Worm (Caenorhabditis elegans): ENCODE data around the gene prmt-5.

The prmt-5 gene

DNA sequence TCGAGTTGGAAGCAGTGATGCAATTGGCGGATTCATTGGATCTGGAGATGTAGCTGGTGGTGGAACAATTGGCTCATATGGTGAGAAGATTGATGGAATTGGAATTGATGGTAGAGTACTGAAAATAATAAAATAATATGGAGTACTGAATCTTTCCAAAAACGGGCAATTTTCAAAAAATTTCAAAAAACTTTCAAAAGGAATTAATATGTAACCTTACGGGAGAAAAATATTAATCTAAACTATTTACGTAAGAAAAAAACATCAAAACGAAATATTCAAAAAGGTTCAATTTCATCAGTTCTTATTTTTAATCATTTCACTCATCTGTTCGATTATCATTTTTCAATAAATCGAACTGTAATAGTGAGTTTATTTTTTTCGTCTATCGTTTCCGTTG is 39.5 kb downstream of the prmt-5 start, which contains the start of gene ZC395.4:
Gene ZC395.4, plus strand, starts transcription at position 301 of the 400 bp plus-strand sequence.
- TF ChIP-seq T22C8.4 (GFP tag; IDR thresholded peaks at IDR 0.05), result no peak
- no peak for TF ChIP-seq tab-1 (GFP tag; IDR thresholded peaks at IDR 0.05)
- TF ChIP-seq ref-1 (GFP tag; conservative IDR thresholded peaks at IDR 0.05), result no peak
- no peak for TF ChIP-seq klf-2 (GFP tag; conservative IDR thresholded peaks at IDR 0.05)
- no peak for TF ChIP-seq cog-1 (tag; optimal IDR thresholded peaks at IDR 0.05)
- no peak for TF ChIP-seq ztf-23 (GFP tag; IDR thresholded peaks at IDR 0.05)
- TF ChIP-seq flt-1 (GFP tag; IDR thresholded peaks at IDR 0.05), result no peak
- TF ChIP-seq med-1 (GFP tag; optimal IDR thresholded peaks at IDR 0.05; ENCODE audit: insufficient read depth), result no peak

DNA sequence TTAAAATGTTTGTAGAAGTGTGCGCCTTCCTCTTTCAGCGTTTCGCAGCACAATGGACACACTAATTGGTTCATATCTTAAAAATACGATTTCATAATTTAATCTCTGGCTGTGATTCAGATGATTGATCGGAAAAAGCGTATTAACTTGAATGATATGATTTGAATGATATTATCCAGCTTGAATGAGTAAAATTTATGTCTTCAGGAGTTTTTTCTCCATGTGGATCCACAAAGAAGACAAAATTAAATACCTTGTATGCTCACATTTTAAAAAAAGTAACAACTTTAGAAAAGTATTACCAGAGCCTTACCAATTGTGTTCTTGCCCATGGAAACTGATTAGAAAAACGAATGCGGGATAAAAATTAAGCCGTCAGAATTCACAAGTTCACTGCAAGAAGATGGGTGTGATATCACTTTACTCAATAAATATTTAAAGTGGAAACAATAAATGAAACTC is 43.1 kb downstream of the prmt-5 start, which contains the start of gene ztf-8:
Gene ztf-8, minus strand, starts transcription at position 76 of the 462 bp plus-strand sequence.
- no peak for TF ChIP-seq ztf-29 (GFP tag; IDR thresholded peaks at IDR 0.05)
- no peak for TF ChIP-seq med-1 (GFP tag; optimal IDR thresholded peaks at IDR 0.05; ENCODE audit: insufficient read depth)
- TF ChIP-seq klf-2 (GFP tag; conservative IDR thresholded peaks at IDR 0.05), result no peak
- no peak for TF ChIP-seq flt-1 (GFP tag; IDR thresholded peaks at IDR 0.05)
- TF ChIP-seq T22C8.4 (GFP tag; IDR thresholded peaks at IDR 0.05), result no peak
- TF ChIP-seq cog-1 (tag; optimal IDR thresholded peaks at IDR 0.05), result no peak
- TF ChIP-seq tab-1 (GFP tag; IDR thresholded peaks at IDR 0.05), result no peak

DNA sequence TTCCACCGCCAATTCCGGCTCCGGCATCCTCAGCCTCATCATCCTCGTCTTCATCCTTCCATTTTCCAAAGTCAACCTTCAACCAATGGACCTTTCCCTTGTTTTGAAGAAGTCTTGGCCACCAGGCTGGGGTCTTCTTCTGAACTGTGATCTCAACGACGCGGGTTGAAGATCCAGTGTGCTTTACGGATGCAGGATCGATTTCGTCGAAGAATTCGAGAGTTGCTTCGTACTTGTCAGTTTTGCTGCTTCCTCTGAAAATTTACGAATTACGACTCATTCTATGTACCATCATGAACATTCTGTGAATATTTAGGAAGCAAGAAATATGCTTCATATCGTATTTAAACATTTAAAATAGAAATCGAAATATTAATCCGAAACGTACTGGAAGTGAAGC is 43.9 kb downstream of the prmt-5 start:
- no peak for TF ChIP-seq T22C8.4 (GFP tag; IDR thresholded peaks at IDR 0.05)
- no peak for TF ChIP-seq klf-2 (GFP tag; conservative IDR thresholded peaks at IDR 0.05)
- TF ChIP-seq ref-1 (GFP tag; conservative IDR thresholded peaks at IDR 0.05), result no peak
- TF ChIP-seq flt-1 (GFP tag; IDR thresholded peaks at IDR 0.05), result no peak
- no peak for TF ChIP-seq ztf-29 (GFP tag; IDR thresholded peaks at IDR 0.05)
- no peak for TF ChIP-seq med-1 (GFP tag; optimal IDR thresholded peaks at IDR 0.05; ENCODE audit: insufficient read depth)
- TF ChIP-seq ztf-23 (GFP tag; IDR thresholded peaks at IDR 0.05), result no peak
- no peak for TF ChIP-seq tab-1 (GFP tag; IDR thresholded peaks at IDR 0.05)
- TF ChIP-seq cog-1 (tag; optimal IDR thresholded peaks at IDR 0.05), result no peak

DNA sequence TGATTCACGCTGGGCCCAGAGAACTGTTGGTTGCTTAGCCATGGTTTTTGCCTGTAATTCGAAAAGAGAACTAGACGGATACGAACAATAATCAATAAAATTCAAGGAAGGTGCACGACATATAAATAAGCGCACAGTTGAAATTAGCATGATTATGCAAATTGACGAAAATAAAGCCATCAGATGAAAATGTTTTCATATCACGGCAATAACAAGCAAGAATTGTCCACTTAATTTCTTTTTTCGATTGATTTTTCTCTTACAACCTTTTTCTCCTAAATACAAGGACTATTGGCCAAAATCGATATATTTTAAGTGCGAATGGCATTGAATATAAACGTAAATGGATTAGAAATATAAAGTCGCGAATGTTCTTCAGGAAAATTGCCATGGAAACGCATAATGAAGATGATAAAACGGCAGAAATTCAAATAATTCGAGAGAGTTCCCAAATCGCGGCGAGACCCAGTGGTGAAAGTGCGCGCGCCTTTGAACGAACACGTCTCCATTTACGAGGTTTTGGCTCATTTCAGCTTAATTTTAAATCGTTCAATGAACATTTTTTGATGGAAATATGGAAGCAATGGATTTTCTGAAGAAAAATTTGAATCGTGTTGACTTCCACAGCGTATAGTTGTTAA is 44.5 kb downstream of the prmt-5 start, which contains the start of the genes daf-41 and toc-1:
Gene daf-41, minus strand, starts transcription at position 51 of the 641 bp plus-strand sequence.
Gene toc-1, plus strand, starts transcription at position 537 of the 641 bp plus-strand sequence.
- TF ChIP-seq cog-1 (tag; optimal IDR thresholded peaks at IDR 0.05), result no peak
- TF ChIP-seq ref-1 (GFP tag; conservative IDR thresholded peaks at IDR 0.05), result no peak
- TF ChIP-seq ztf-29 (GFP tag; IDR thresholded peaks at IDR 0.05), result no peak
- no peak for TF ChIP-seq ztf-23 (GFP tag; IDR thresholded peaks at IDR 0.05)
- no peak for TF ChIP-seq klf-2 (GFP tag; conservative IDR thresholded peaks at IDR 0.05)
- no peak for TF ChIP-seq flt-1 (GFP tag; IDR thresholded peaks at IDR 0.05)
- no peak for TF ChIP-seq tab-1 (GFP tag; IDR thresholded peaks at IDR 0.05)

DNA sequence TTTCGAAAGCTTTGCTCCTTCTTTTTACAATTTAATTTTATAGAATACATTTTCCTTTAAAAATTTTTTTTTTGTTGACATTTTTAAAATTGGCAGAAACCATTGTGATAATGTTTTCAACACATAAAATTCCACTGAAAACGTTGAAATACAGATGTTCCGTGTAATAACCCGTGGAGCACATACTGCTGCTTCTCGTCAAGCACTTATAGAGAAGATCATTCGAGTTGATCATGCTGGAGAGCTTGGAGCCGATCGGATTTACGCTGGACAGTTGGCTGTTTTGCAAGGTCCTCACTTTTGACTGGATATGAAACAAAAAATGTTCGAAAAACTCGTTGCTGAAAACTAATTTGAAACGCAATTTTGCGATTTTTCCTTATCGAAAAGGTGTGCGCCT is 47.4 kb downstream of the prmt-5 start, which contains the start of gene clk-1:
Gene clk-1, plus strand, starts transcription at position 155 of the 400 bp plus-strand sequence.
- TF ChIP-seq med-1 (GFP tag; optimal IDR thresholded peaks at IDR 0.05; ENCODE audit: insufficient read depth), result no peak
- no peak for TF ChIP-seq flt-1 (GFP tag; IDR thresholded peaks at IDR 0.05)
- no peak for TF ChIP-seq klf-2 (GFP tag; conservative IDR thresholded peaks at IDR 0.05)
- TF ChIP-seq ztf-29 (GFP tag; IDR thresholded peaks at IDR 0.05), result no peak
- no peak for TF ChIP-seq cog-1 (tag; optimal IDR thresholded peaks at IDR 0.05)
- no peak for TF ChIP-seq tab-1 (GFP tag; IDR thresholded peaks at IDR 0.05)
- no peak for TF ChIP-seq ref-1 (GFP tag; conservative IDR thresholded peaks at IDR 0.05)
- TF ChIP-seq ztf-23 (GFP tag; IDR thresholded peaks at IDR 0.05), result no peak
- no peak for TF ChIP-seq T22C8.4 (GFP tag; IDR thresholded peaks at IDR 0.05)

DNA sequence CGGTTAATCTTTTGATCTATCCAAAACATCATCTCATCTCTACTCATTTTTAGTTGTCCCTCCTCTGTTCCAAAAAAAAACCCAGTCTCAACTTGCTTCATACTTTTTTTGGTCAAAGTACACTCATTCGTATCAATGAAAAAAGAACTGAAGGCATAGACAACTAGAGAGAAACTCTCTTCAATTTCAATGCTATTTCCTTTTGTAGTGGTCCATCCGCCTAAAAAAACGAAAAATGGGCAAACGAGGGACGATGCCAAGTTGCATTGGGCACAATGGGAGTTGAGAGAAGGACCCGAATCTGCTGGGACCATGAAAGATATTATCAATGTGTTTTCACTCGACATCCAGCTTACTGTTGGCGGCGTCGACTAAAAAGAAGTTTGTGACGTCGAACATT is 49.9 kb downstream of the prmt-5 start:
- TF ChIP-seq cog-1 (tag; optimal IDR thresholded peaks at IDR 0.05) (no peak), klf-2 (GFP tag; conservative IDR thresholded peaks at IDR 0.05) (no peak), tab-1 (GFP tag; IDR thresholded peaks at IDR 0.05) (no peak), med-1 (GFP tag; optimal IDR thresholded peaks at IDR 0.05; ENCODE audit: insufficient read depth) (no peak), T22C8.4 (GFP tag; IDR thresholded peaks at IDR 0.05) (no peak), ztf-23 (GFP tag; IDR thresholded peaks at IDR 0.05) (no peak), ztf-29 (GFP tag; IDR thresholded peaks at IDR 0.05) (no peak), ref-1 (GFP tag; conservative IDR thresholded peaks at IDR 0.05) (no peak), flt-1 (GFP tag; IDR thresholded peaks at IDR 0.05) (no peak)

All from whole organism, midembryonic.